Worm (Caenorhabditis elegans) whole organism, young adult: ENCODE results near the gene Y57A10A.31.

Experiments
- B0019.2 ChIP-seq: fragments of 200-800 bp; sonication (Bioruptor generic); conservative IDR thresholded peaks from 2 replicates; pipeline ENCODE4 v1.3.6; 2022; ENCODE audit warnings: missing genetic modification reagents, missing genetic modification characterization, missing compliant biosample characterization
- F22D6.2 ChIP-seq: sonication (generic microtip); optimal IDR thresholded peaks from 2 replicates; lab custom pipeline; 2016; ENCODE audit warnings: mild to moderate bottlenecking, missing genetic modification characterization, missing compliant biosample characterization
- F23B12.7 ChIP-seq: sonication (generic microtip); optimal IDR thresholded peaks from 2 replicates; lab custom pipeline; 2017; ENCODE audit warnings: missing genetic modification characterization, mild to moderate bottlenecking, missing compliant biosample characterization, antibody characterized with exemption, moderate library complexity; ENCODE audit not compliant: insufficient read depth
- F49E8.2 ChIP-seq: sonication (generic microtip); optimal IDR thresholded peaks from 3 replicates; lab custom pipeline; 2017; ENCODE audit warnings: missing genetic modification characterization, mild to moderate bottlenecking, missing compliant biosample characterization, antibody characterized with exemption, moderate library complexity; ENCODE audit not compliant: insufficient read depth
- F55B11.4 ChIP-seq: sonication (generic microtip); optimal IDR thresholded peaks from 2 replicates; lab custom pipeline; 2016; ENCODE audit warnings: missing compliant biosample characterization, missing genetic modification characterization, borderline replicate concordance; ENCODE audit not compliant: insufficient read depth
- F57A8.1 ChIP-seq: fragments of 200-800 bp; sonication (Bioruptor generic); optimal IDR thresholded peaks from 2 replicates; lab custom pipeline; 2018; ENCODE audit warnings: mild to moderate bottlenecking, missing genetic modification characterization, moderate library complexity, missing compliant biosample characterization
- Y53F4B.3 ChIP-seq: fragments of 200-800 bp; sonication (Bioruptor generic); IDR thresholded peaks from 2 replicates; pipeline ENCODE4 v1.3.6; 2022; ENCODE audit warnings: missing genetic modification reagents, missing genetic modification characterization, missing compliant biosample characterization
- Y56A3A.18 ChIP-seq: fragments of 200-800 bp; sonication (Bioruptor generic); IDR thresholded peaks from 2 replicates; pipeline ENCODE4 v1.3.6; 2022; ENCODE audit warnings: missing genetic modification reagents, missing genetic modification characterization, missing compliant biosample characterization
- ama-1 ChIP-seq, 3 experiments: fragments of 150-350 bp in 1 of 3; sonication (generic microtip) in 2 of 3; optimal IDR thresholded peaks; 2 replicates each; lab custom pipeline; 2014 to 2018; ENCODE audit warnings: missing biosample characterization in 2 of 3, missing genetic modification characterization in 2 of 3, missing genetic modification reagents in 2 of 3
- atf-7 ChIP-seq: sonication (generic microtip); optimal IDR thresholded peaks from 2 replicates; lab custom pipeline; 2017; ENCODE audit warnings: mild to moderate bottlenecking, missing genetic modification characterization, missing compliant biosample characterization
- attf-5 ChIP-seq: fragments of 200-800 bp; sonication (Bioruptor generic); optimal IDR thresholded peaks from 2 replicates; lab custom pipeline; 2018; ENCODE audit warnings: mild to moderate bottlenecking, missing genetic modification characterization, missing compliant biosample characterization
- bed-2 ChIP-seq: fragments of 200-800 bp; sonication (Bioruptor generic); IDR thresholded peaks from 2 replicates; pipeline ENCODE4 v1.3.6; 2022; ENCODE audit warnings: missing genetic modification reagents, missing genetic modification characterization, missing compliant biosample characterization
- ceh-100 ChIP-seq: fragments of 200-800 bp; sonication (Bioruptor generic); IDR thresholded peaks from 2 replicates; pipeline ENCODE4 v1.3.6; 2022; ENCODE audit warnings: missing genetic modification reagents, missing genetic modification characterization, missing compliant biosample characterization
- ceh-40 ChIP-seq: fragments of 200-800 bp; sonication (Bioruptor generic); IDR thresholded peaks from 2 replicates; pipeline ENCODE4 v1.3.6; 2022; ENCODE audit warnings: missing genetic modification characterization, missing compliant biosample characterization
- ceh-91 ChIP-seq: fragments of 200-800 bp; sonication (Bioruptor generic); IDR thresholded peaks from 2 replicates; pipeline ENCODE4 v1.3.6; 2022; ENCODE audit warnings: missing genetic modification reagents, missing genetic modification characterization, missing compliant biosample characterization
- chd-7 ChIP-seq: sonication (generic microtip); optimal IDR thresholded peaks from 2 replicates; lab custom pipeline; 2016; ENCODE audit warnings: mild to moderate bottlenecking, missing genetic modification characterization, moderate library complexity, missing compliant biosample characterization
- dpl-1 ChIP-seq: fragments of 150-350 bp; optimal IDR thresholded peaks from 2 replicates; lab custom pipeline; 2014; ENCODE audit warnings: missing biosample characterization, missing genetic modification reagents, missing genetic modification characterization
- efl-1 ChIP-seq: fragments of 150-350 bp; optimal IDR thresholded peaks from 2 replicates; lab custom pipeline; 2014; ENCODE audit warnings: missing biosample characterization, missing genetic modification reagents, missing genetic modification characterization
- egl-18 ChIP-seq: fragments of 200-800 bp; sonication (Bioruptor generic); IDR thresholded peaks from 2 replicates; pipeline ENCODE4 v1.3.6; 2022; ENCODE audit warnings: missing genetic modification reagents, missing genetic modification characterization, missing compliant biosample characterization
- ekl-4 ChIP-seq: fragments of 200-800 bp; sonication (Bioruptor generic); IDR thresholded peaks from 2 replicates; pipeline ENCODE4 v1.3.6; 2022; ENCODE audit warnings: missing genetic modification reagents, missing genetic modification characterization, missing compliant biosample characterization
- fkh-3 ChIP-seq: sonication (generic microtip); optimal IDR thresholded peaks from 2 replicates; lab custom pipeline; 2016; ENCODE audit warnings: mild to moderate bottlenecking, missing genetic modification characterization, missing compliant biosample characterization
- gei-17 ChIP-seq: fragments of 200-800 bp; sonication (Bioruptor generic); optimal IDR thresholded peaks from 2 replicates; lab custom pipeline; 2018; ENCODE audit warnings: mild to moderate bottlenecking, missing genetic modification characterization, missing compliant biosample characterization
- him-1 ChIP-seq: sonication (generic microtip); optimal IDR thresholded peaks from 2 replicates; lab custom pipeline; 2016; ENCODE audit warnings: missing genotype, missing genetic modification reagents, missing genetic modification characterization, missing compliant biosample characterization
- hlh-12 ChIP-seq: sonication (generic microtip); optimal IDR thresholded peaks from 2 replicates; lab custom pipeline; 2016; ENCODE audit warnings: missing genetic modification characterization, missing compliant biosample characterization
- hmg-1.2 ChIP-seq: fragments of 200-800 bp; sonication (Bioruptor generic); IDR thresholded peaks from 2 replicates; pipeline ENCODE4 v1.3.6; 2022; ENCODE audit warnings: missing genetic modification reagents, missing genetic modification characterization, missing compliant biosample characterization
- hrde-1 ChIP-seq: sonication (generic microtip); optimal IDR thresholded peaks from 2 replicates; lab custom pipeline; 2016; ENCODE audit warnings: missing genetic modification characterization, mild to moderate bottlenecking, missing compliant biosample characterization, moderate library complexity, missing genotype, missing genetic modification reagents, borderline replicate concordance
- lin-26 ChIP-seq: fragments of 200-800 bp; sonication (Bioruptor generic); IDR thresholded peaks from 2 replicates; pipeline ENCODE4 v1.3.6; 2022; ENCODE audit warnings: missing genetic modification reagents, missing genetic modification characterization, missing compliant biosample characterization
- lin-40 ChIP-seq: sonication (generic microtip); optimal IDR thresholded peaks from 2 replicates; lab custom pipeline; 2016; ENCODE audit warnings: missing genetic modification characterization, mild to moderate bottlenecking, missing compliant biosample characterization, missing genotype, missing genetic modification reagents
- lir-1 ChIP-seq: fragments of 200-800 bp; sonication (Bioruptor generic); conservative IDR thresholded peaks from 2 replicates; pipeline ENCODE4 v1.3.6; 2022; ENCODE audit warnings: missing genetic modification reagents, missing genetic modification characterization, missing compliant biosample characterization
- nhr-179 ChIP-seq: sonication (generic microtip); optimal IDR thresholded peaks from 2 replicates; lab custom pipeline; 2016; ENCODE audit warnings: mild to moderate bottlenecking, missing genetic modification characterization, missing compliant biosample characterization
- nhr-27 ChIP-seq: fragments of 200-800 bp; sonication (Bioruptor generic); optimal IDR thresholded peaks from 2 replicates; lab custom pipeline; 2018; ENCODE audit warnings: mild to moderate bottlenecking, missing genetic modification characterization, moderate library complexity, missing compliant biosample characterization
- rpc-1 ChIP-seq, 2 experiments: fragments of 150-350 bp in 1 of 2; sonication (generic microtip) in 1 of 2; optimal IDR thresholded peaks; 2 replicates each; lab custom pipeline; 2014 to 2018; ENCODE audit warnings: missing biosample characterization in 1 of 2, missing genetic modification characterization in 1 of 2, missing genetic modification reagents in 1 of 2, missing genotype in 1 of 2
- sdz-38 ChIP-seq: sonication (generic microtip); optimal IDR thresholded peaks from 2 replicates; lab custom pipeline; 2016; ENCODE audit warnings: missing genotype, missing genetic modification characterization, missing compliant biosample characterization
- snpc-1.1 ChIP-seq: sonication (generic microtip); optimal IDR thresholded peaks from 2 replicates; lab custom pipeline; 2017; ENCODE audit warnings: missing genetic modification characterization, mild to moderate bottlenecking, missing compliant biosample characterization, antibody characterized with exemption, moderate library complexity, missing genotype, missing genetic modification reagents; ENCODE audit not compliant: insufficient read depth
- snpc-3.4 ChIP-seq: sonication (generic microtip); optimal IDR thresholded peaks from 2 replicates; lab custom pipeline; 2017; ENCODE audit warnings: missing genetic modification characterization, mild to moderate bottlenecking, missing compliant biosample characterization, antibody characterized with exemption, moderate library complexity, missing genotype, missing genetic modification reagents
- snpc-4 ChIP-seq, 5 experiments: fragments of 150-350 bp in 1 of 5; sonication (generic microtip) in 4 of 5; optimal IDR thresholded peaks; 2 replicates each; lab custom pipeline; 2014 to 2018; ENCODE audit warnings: missing genetic modification characterization in 5 of 5, missing biosample characterization in 3 of 5, antibody characterized with exemption in 2 of 5, mild to moderate bottlenecking in 2 of 5, missing compliant biosample characterization in 2 of 5, missing genotype in 2 of 5, moderate library complexity in 2 of 5, missing genetic modification reagents in 1 of 5
- sptf-2 ChIP-seq: fragments of 200-800 bp; sonication (Bioruptor generic); optimal IDR thresholded peaks from 2 replicates; lab custom pipeline; 2018; ENCODE audit warnings: mild to moderate bottlenecking, missing genetic modification characterization, missing compliant biosample characterization
- tbp1 ChIP-seq: fragments of 200-800 bp; sonication (Bioruptor generic); optimal IDR thresholded peaks from 2 replicates; lab custom pipeline; 2018; ENCODE audit warnings: mild to moderate bottlenecking, missing genetic modification characterization, missing compliant biosample characterization
- tlf-1 ChIP-seq: fragments of 200-800 bp; sonication (Bioruptor generic); optimal IDR thresholded peaks from 2 replicates; lab custom pipeline; 2018; ENCODE audit warnings: mild to moderate bottlenecking, missing genetic modification characterization, missing compliant biosample characterization
- unc-130 ChIP-seq: sonication (generic microtip); optimal IDR thresholded peaks from 2 replicates; lab custom pipeline; 2016; ENCODE audit warnings: missing genetic modification reagents, missing genetic modification characterization, missing compliant biosample characterization
- xnd-1 ChIP-seq: sonication (generic microtip); optimal IDR thresholded peaks from 2 replicates; lab custom pipeline; 2016; ENCODE audit warnings: missing genotype, missing genetic modification reagents, missing genetic modification characterization, missing compliant biosample characterization
- ztf-22 ChIP-seq: fragments of 200-800 bp; sonication (Bioruptor generic); optimal IDR thresholded peaks from 2 replicates; lab custom pipeline; 2018; ENCODE audit warnings: mild to moderate bottlenecking, missing genetic modification characterization, moderate library complexity, missing compliant biosample characterization
- ztf-26 ChIP-seq: sonication (generic microtip); optimal IDR thresholded peaks from 2 replicates; lab custom pipeline; 2017; ENCODE audit warnings: missing genetic modification characterization, missing compliant biosample characterization
- ztf-28 ChIP-seq: fragments of 200-800 bp; sonication (Bioruptor generic); IDR thresholded peaks from 2 replicates; pipeline ENCODE4 v1.3.6; 2022; ENCODE audit warnings: missing genetic modification reagents, missing genetic modification characterization, missing compliant biosample characterization

Gene Y57A10A.31

DNA sequence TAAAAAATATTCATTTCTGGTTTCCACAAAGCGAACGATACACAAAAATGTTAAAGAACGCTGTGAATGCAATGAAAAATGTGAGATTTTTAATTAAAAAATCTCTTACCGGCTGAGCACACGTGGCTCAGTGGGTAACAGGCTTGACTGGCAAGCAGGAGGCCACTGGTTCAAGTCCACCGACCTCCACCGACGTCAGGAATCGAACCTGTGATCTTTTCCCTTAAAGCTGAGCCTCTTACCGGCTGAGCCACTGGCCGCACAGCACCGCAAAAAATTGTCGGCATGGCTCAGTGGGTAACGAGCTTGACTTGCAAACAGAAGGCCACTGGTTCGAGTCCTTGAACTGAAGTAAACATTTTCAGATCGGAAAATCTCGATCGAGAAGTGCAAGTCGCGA is 55.6 kb downstream of the Y57A10A.31 start, which contains the start of gene C44C11.6 (continued):
- TF ChIP-seq xnd-1 (no peak), Y53F4B.3 (GFP tag; lab: Robert Waterston, UW) (no peak), lir-1 (GFP tag; lab: Robert Waterston, UW) (no peak), chd-7 (tag; lab: Kevin White, UChicago) (peak; percentile 4), snpc-1.1 (tag; lab: Kevin White, UChicago) (no peak), rpc-1 (optimal IDR thresholded peaks at IDR 0.05; lab: Kevin White, UChicago) (no peak), rpc-1 (tag; optimal IDR thresholded peaks at IDR 0.05; lab: Kevin White, UChicago) (peak; percentile 48), nhr-179 (tag; lab: Kevin White, UChicago) (no peak), hlh-12 (tag; lab: Kevin White, UChicago) (no peak), snpc-4 (GFP tag; optimal IDR thresholded peaks at IDR 0.05; lab: Kevin White, UChicago) (no peak), snpc-4 (tag; optimal IDR thresholded peaks at IDR 0.05; lab: Kevin White, UChicago) (no peak), F23B12.7 (tag; lab: Kevin White, UChicago) (no peak), attf-5 (GFP tag; lab: Kevin White, UChicago) (no peak), F22D6.2 (tag; lab: Kevin White, UChicago) (no peak), lin-40 (tag; lab: Kevin White, UChicago) (no peak), sdz-38 (tag; lab: Kevin White, UChicago) (no peak), fkh-3 (no peak), him-1 (tag; lab: Kevin White, UChicago) (peak; percentile 18), ceh-100 (GFP tag; lab: Robert Waterston, UW) (no peak), dpl-1 (GFP tag; lab: Kevin White, UChicago) (no peak), tlf-1 (no peak), snpc-3.4 (no peak), F55B11.4 (no peak), nhr-27 (tag; lab: Kevin White, UChicago) (peak; percentile 6), ztf-26 (tag; lab: Kevin White, UChicago) (no peak), ama-1 (optimal IDR thresholded peaks at IDR 0.05; lab: Kevin White, UChicago) (no peak), ama-1 (GFP tag; optimal IDR thresholded peaks at IDR 0.05; lab: Kevin White, UChicago) (no peak), bed-2 (GFP tag; lab: Robert Waterston, UW) (no peak), hrde-1 (tag; lab: Kevin White, UChicago) (no peak), B0019.2 (GFP tag; lab: Robert Waterston, UW) (no peak), lin-26 (0 out of 2 replicates have a peak, but pooled peaks have one; percentile 53), ekl-4 (no peak), ztf-28 (no peak), gei-17 (GFP tag; lab: Kevin White, UChicago) (no peak), unc-130 (GFP tag; lab: Kevin White, UChicago) (no peak), tbp1 (GFP tag; lab: Kevin White, UChicago) (peak; percentile 17)

DNA sequence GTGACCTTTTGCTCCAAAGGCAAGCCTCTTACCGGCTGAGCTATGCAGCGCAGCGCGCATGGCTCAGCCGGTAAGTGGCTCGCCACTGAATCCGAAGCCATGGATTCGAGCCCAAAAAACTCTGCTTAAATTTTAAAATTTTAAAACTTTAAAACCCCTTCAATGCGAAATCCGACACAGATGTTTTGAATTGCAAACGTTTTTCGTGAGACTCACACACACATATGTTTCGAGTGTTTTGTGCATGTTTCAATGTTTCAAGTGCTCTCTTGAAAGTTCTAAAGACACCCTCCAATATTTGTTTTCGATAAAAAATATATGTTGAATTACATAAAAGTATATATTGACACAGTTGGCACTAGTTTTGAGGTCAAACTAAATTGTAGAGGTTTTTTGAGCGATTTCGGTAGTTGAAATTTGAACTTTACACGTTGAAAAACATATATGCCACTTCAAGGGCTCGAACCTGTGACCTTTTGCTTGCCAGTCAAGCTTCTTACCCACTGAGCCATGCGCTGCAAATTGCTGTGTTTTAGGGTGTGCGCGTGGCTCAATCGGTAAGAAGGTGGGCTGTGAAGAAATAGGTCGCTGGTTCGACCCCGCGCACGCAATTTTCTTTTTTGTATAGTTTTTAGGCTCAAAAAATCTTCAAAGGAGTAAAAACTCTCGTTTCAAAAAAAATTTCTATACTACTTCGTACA is 57.3 kb downstream of the Y57A10A.31 start:
- TF ChIP-seq F57A8.1 (GFP tag; lab: Kevin White, UChicago) = no peak
- TF ChIP-seq hmg-1.2 (GFP tag; lab: Robert Waterston, UW) = no peak
- TF ChIP-seq ztf-22 (GFP tag; lab: Kevin White, UChicago) = no peak
- TF ChIP-seq ceh-40 (GFP tag; lab: Robert Waterston, UW) = no peak
- no peak for TF ChIP-seq egl-18 (GFP tag; lab: Robert Waterston, UW)
- no peak for TF ChIP-seq gei-17 (GFP tag; lab: Kevin White, UChicago)
- no peak for TF ChIP-seq efl-1 (GFP tag; lab: Kevin White, UChicago)
- no peak for TF ChIP-seq fkh-3
- no peak for TF ChIP-seq tlf-1
- no peak for TF ChIP-seq F49E8.2 (tag; lab: Kevin White, UChicago)
- TF ChIP-seq Y56A3A.18 = no peak
- no peak for TF ChIP-seq ceh-100 (GFP tag; lab: Robert Waterston, UW)
- no peak for TF ChIP-seq sptf-2 (GFP tag; lab: Kevin White, UChicago)
- no peak for TF ChIP-seq atf-7 (tag; lab: Kevin White, UChicago)
- TF ChIP-seq ceh-91 (GFP tag; lab: Robert Waterston, UW) = no peak
